Worm (Caenorhabditis elegans): ENCODE data around the gene ZK377.15.

- TF ChIP-seq fkh-10 (GFP tag; optimal IDR thresholded peaks at IDR 0.05) (no peak), zag-1 (tag; optimal IDR thresholded peaks at IDR 0.05) (no peak), nhr-76 (tag; optimal IDR thresholded peaks at IDR 0.05) (no peak), nhr-28 (tag; optimal IDR thresholded peaks at IDR 0.05) (no peak), jun-1 (tag; optimal IDR thresholded peaks at IDR 0.05) (no peak), snpc-4 (tag; optimal IDR thresholded peaks at IDR 0.05) (no peak)
Measured at ce11 chrX:3479950-3480349, 14.3 kb upstream of the ZK377.15 start, which contains the start of gene wrt-6.
